Worm (Caenorhabditis elegans): ENCODE measurements around the gene C30G12.6.

ce11 chrII:7314083-7314482 is 18.3 kb upstream of the C30G12.6 start, which contains the start of gene F45E12.6:
- TF ChIP-seq unc-62 (GFP tag; optimal IDR thresholded peaks at IDR 0.05) (no peak), pha-4 (tag; optimal IDR thresholded peaks at IDR 0.05) (no peak), flh-1 (GFP tag; optimal IDR thresholded peaks at IDR 0.05) (no peak), mep-1 (tag; optimal IDR thresholded peaks at IDR 0.05) (no peak), nhr-28 (tag; optimal IDR thresholded peaks at IDR 0.05) (no peak), unc-39 (tag; optimal IDR thresholded peaks at IDR 0.05) (no peak), nhr-76 (tag; optimal IDR thresholded peaks at IDR 0.05) (no peak), tbx-8 (GFP tag; optimal IDR thresholded peaks at IDR 0.05) (no peak), drap-1 (GFP tag; optimal IDR thresholded peaks at IDR 0.05) (no peak), mls-2 (tag; optimal IDR thresholded peaks at IDR 0.05) (no peak), lsy-2 (tag; optimal IDR thresholded peaks at IDR 0.05) (no peak), ceh-39 (tag; optimal IDR thresholded peaks at IDR 0.05) (no peak), elt-3 (tag; optimal IDR thresholded peaks at IDR 0.05) (no peak), blmp-1 (tag; optimal IDR thresholded peaks at IDR 0.05) (no peak)
